Fruit fly (Drosophila melanogaster): ENCODE data around the gene Myt1.
A peak's percentile ranks its signal among the peaks of the same experiment; 100 is the strongest.

Myt1 gene

dm6 chr3L:5779476-5780401 lies at the start of gene Myt1, which contains the start of the genes PGRP-LD and Pmi (continued):
- TF ChIP-seq CG9797 (GFP tag; optimal IDR thresholded peaks at IDR 0.05) (peak; percentile 70), fd3F (GFP tag; optimal IDR thresholded peaks at IDR 0.05) (no peak), D (optimal IDR thresholded peaks at IDR 0.05) (peak; percentile 36), D (GFP tag; optimal IDR thresholded peaks at IDR 0.05) (no peak), Pdp1 (GFP tag; optimal IDR thresholded peaks at IDR 0.05) (peak in 1 of 2 experiments; percentile 98), trem (tag; optimal IDR thresholded peaks at IDR 0.05) (peak; percentile 48), Myb (GFP tag; optimal IDR thresholded peaks at IDR 0.05) (peak; percentile 38), hb (GFP tag; IDR thresholded peaks at IDR 0.05; ENCODE audit: partially characterized antibody) (no peak), CG34422 (GFP tag; IDR thresholded peaks at IDR 0.05) (peak; percentile 33; the same call in 1 of the 3 replicates), inv (GFP tag; IDR thresholded peaks at IDR 0.05; ENCODE audit: partially characterized antibody) (0 out of 2 replicates have a peak, but pooled peaks have one; percentile 7), CG4360 (GFP tag; IDR thresholded peaks at IDR 0.05) (no peak), amos (GFP tag; IDR thresholded peaks at IDR 0.05; ENCODE audit: partially characterized antibody) (0 out of 2 replicates have a peak, but pooled peaks have one; percentile 4), ftz-f1 (GFP tag; optimal IDR thresholded peaks at IDR 0.05) (peak; percentile 79), ATbp (GFP tag; optimal IDR thresholded peaks at IDR 0.05) (no peak)

- TF ChIP-seq gsb-n (tag; optimal IDR thresholded peaks at IDR 0.05), result peak; percentile 2
- TF ChIP-seq Hr39 (optimal IDR thresholded peaks at IDR 0.05), result no peak
- TF ChIP-seq sc (optimal IDR thresholded peaks at IDR 0.05), result no peak
- TF ChIP-seq sc (GFP tag; optimal IDR thresholded peaks at IDR 0.05), result no peak
- no peak for TF ChIP-seq CG3726 (GFP tag; IDR thresholded peaks at IDR 0.05)
- no peak for TF ChIP-seq CG10274 (GFP tag; optimal IDR thresholded peaks at IDR 0.05)
- no peak for TF ChIP-seq cwo (GFP tag; optimal IDR thresholded peaks at IDR 0.05)
- TF ChIP-seq E2f1 (GFP tag; IDR thresholded peaks at IDR 0.05), result no peak
- TF ChIP-seq Rfx (GFP tag; IDR thresholded peaks at IDR 0.05), result no peak; the same call in 1 of the 2 replicates
- TF ChIP-seq HLHmδ (GFP tag; optimal IDR thresholded peaks at IDR 0.05), result no peak
- TF ChIP-seq zf30C (GFP tag; optimal IDR thresholded peaks at IDR 0.05), result no peak
- peak; percentile 49; the same call in 1 of the 2 replicates for TF ChIP-seq CG31441 (GFP tag; IDR thresholded peaks at IDR 0.05)
- no peak for TF ChIP-seq CG4282 (GFP tag; optimal IDR thresholded peaks at IDR 0.05)
- TF ChIP-seq CG32532 (GFP tag; IDR thresholded peaks at IDR 0.05), result no peak
- no peak for TF ChIP-seq vfl (GFP tag; optimal IDR thresholded peaks at IDR 0.05)
- no peak for TF ChIP-seq sima (GFP tag; optimal IDR thresholded peaks at IDR 0.05)
- no peak for TF ChIP-seq Dip2 (GFP tag; IDR thresholded peaks at IDR 0.05)
- no peak for TF ChIP-seq dati (GFP tag; IDR thresholded peaks at IDR 0.05)
- TF ChIP-seq Sry-β (GFP tag; optimal IDR thresholded peaks at IDR 0.05), result no peak
- no peak for TF ChIP-seq trh (GFP tag; optimal IDR thresholded peaks at IDR 0.05)
- no peak for TF ChIP-seq CG9876 (GFP tag; optimal IDR thresholded peaks at IDR 0.05)
- TF ChIP-seq al (GFP tag; IDR thresholded peaks at IDR 0.05), result no peak
- TF ChIP-seq bsh (GFP tag; optimal IDR thresholded peaks at IDR 0.05), result peak in 1 of 2 experiments; percentile 37
- no peak for TF ChIP-seq Sry-δ (GFP tag; optimal IDR thresholded peaks at IDR 0.05)
- no peak for TF ChIP-seq ara (GFP tag; IDR thresholded peaks at IDR 0.05)
- peak; percentile 64 for TF ChIP-seq grau (tag; optimal IDR thresholded peaks at IDR 0.05)
- no peak for TF ChIP-seq h (optimal IDR thresholded peaks at IDR 0.05)
- TF ChIP-seq repo (GFP tag; optimal IDR thresholded peaks at IDR 0.05), result no peak
- TF ChIP-seq odd (GFP tag; optimal IDR thresholded peaks at IDR 0.05), result no peak
- no peak for TF ChIP-seq pfk (GFP tag; optimal IDR thresholded peaks at IDR 0.05)
- no peak for TF ChIP-seq Side (GFP tag; optimal IDR thresholded peaks at IDR 0.05)
- TF ChIP-seq CG8765 (GFP tag; IDR thresholded peaks at IDR 0.05), result no peak
- TF ChIP-seq CG1832 (GFP tag; optimal IDR thresholded peaks at IDR 0.05), result no peak
- no peak for TF ChIP-seq az2 (GFP tag; optimal IDR thresholded peaks at IDR 0.05)
- no peak for TF ChIP-seq nerfin-1 (tag; optimal IDR thresholded peaks at IDR 0.05)
- no peak for TF ChIP-seq CG34224 (GFP tag; IDR thresholded peaks at IDR 0.05; ENCODE audit: partially characterized antibody)
Measured at dm6 chr3L:5828684-5829083, 49.3 kb upstream of the Myt1 start.

Measured in whole organism, embryonic.